Fruit fly (Drosophila melanogaster) whole organism, embryonic: ENCODE measurements around the gene dysc.

Source experiments
- ATbp ChIP-seq: fragments of 200-800 bp; sonication (Bioruptor generic); optimal IDR thresholded peaks from 2 replicates; lab custom pipeline; 2017; ENCODE audit warnings: missing biosample characterization, mild to moderate bottlenecking, missing genetic modification characterization, missing genetic modification reagents
- Abd-B ChIP-seq: fragments of 200-800 bp; sonication (Bioruptor generic); optimal IDR thresholded peaks from 2 replicates; lab custom pipeline; 2018; ENCODE audit warnings: missing biosample characterization, mild to moderate bottlenecking, missing genetic modification characterization, moderate library complexity
- Asciz ChIP-seq: fragments of 200-800 bp; sonication (Bioruptor generic); optimal IDR thresholded peaks from 2 replicates; lab custom pipeline; 2017; ENCODE audit warnings: missing biosample characterization, mild to moderate bottlenecking, missing genetic modification characterization, missing genetic modification reagents
- CG10267 ChIP-seq: fragments of 200-800 bp; sonication (Bioruptor generic); optimal IDR thresholded peaks from 2 replicates; lab custom pipeline; 2018; ENCODE audit warnings: missing biosample characterization, mild to moderate bottlenecking, missing genetic modification characterization, moderate library complexity
- CG10321 ChIP-seq: fragments of 200-800 bp; sonication (Bioruptor generic); IDR thresholded peaks from 2 replicates; pipeline ENCODE4 v1.3.6; 2022; ENCODE audit warnings: missing biosample characterization, missing genetic modification characterization
- CG10543 ChIP-seq: fragments of 200-800 bp; sonication (Bioruptor generic); optimal IDR thresholded peaks from 3 replicates; lab custom pipeline; 2017; ENCODE audit warnings: missing biosample characterization, mild to moderate bottlenecking, missing genetic modification characterization, moderate library complexity
- CG13123 ChIP-seq: fragments of 200-800 bp; sonication (Bioruptor generic); optimal IDR thresholded peaks from 2 replicates; lab custom pipeline; 2016; ENCODE audit warnings: missing biosample characterization, missing genetic modification characterization
- CG13287 ChIP-seq: fragments of 200-800 bp; sonication (Bioruptor generic); IDR thresholded peaks from 2 replicates; pipeline ENCODE4 v1.3.6; 2022; ENCODE audit warnings: missing biosample characterization, missing genetic modification characterization; ENCODE audit not compliant: partially characterized antibody
- CG13296 ChIP-seq: fragments of 200-800 bp; sonication (Bioruptor generic); optimal IDR thresholded peaks from 3 replicates; lab custom pipeline; 2018; ENCODE audit warnings: missing biosample characterization, mild to moderate bottlenecking, missing genetic modification characterization
- CG13424 ChIP-seq: fragments of 200-800 bp; sonication (Bioruptor generic); optimal IDR thresholded peaks from 2 replicates; lab custom pipeline; 2019; ENCODE audit warnings: missing biosample characterization, mild to moderate bottlenecking, missing genetic modification characterization, moderate library complexity
- CG14014 ChIP-seq: fragments of 200-800 bp; sonication (Bioruptor generic); IDR thresholded peaks from 2 replicates; pipeline ENCODE4 v1.3.6; 2022; ENCODE audit warnings: missing biosample characterization, missing genetic modification characterization
- CG15479 ChIP-seq: fragments of 200-800 bp; sonication (Bioruptor generic); optimal IDR thresholded peaks from 3 replicates; lab custom pipeline; 2019; ENCODE audit warnings: missing biosample characterization, mild to moderate bottlenecking, missing genetic modification characterization, moderate library complexity
- CG15696 ChIP-seq: fragments of 200-800 bp; sonication (Bioruptor generic); optimal IDR thresholded peaks from 2 replicates; lab custom pipeline; 2019; ENCODE audit warnings: missing biosample characterization, mild to moderate bottlenecking, missing genetic modification characterization, moderate library complexity
- CG17328 ChIP-seq: fragments of 200-800 bp; sonication (Bioruptor generic); IDR thresholded peaks from 2 replicates; pipeline ENCODE4 v1.3.6; 2022; ENCODE audit warnings: missing biosample characterization, missing genetic modification characterization
- CG1792 ChIP-seq: fragments of 200-800 bp; sonication (Bioruptor generic); optimal IDR thresholded peaks from 2 replicates; lab custom pipeline; 2016; ENCODE audit warnings: missing biosample characterization, missing genetic modification characterization
- CG18599 ChIP-seq: fragments of 200-800 bp; sonication (Bioruptor generic); optimal IDR thresholded peaks from 3 replicates; lab custom pipeline; 2017; ENCODE audit warnings: missing biosample characterization, missing genetic modification characterization, mild to moderate bottlenecking, moderate library complexity, missing genetic modification reagents
- CG31441 ChIP-seq: fragments of 200-800 bp; sonication (Bioruptor generic); IDR thresholded peaks from 2 replicates; pipeline ENCODE4 v1.3.6; 2022; ENCODE audit warnings: missing biosample characterization, missing genetic modification characterization
- CG4854 ChIP-seq: fragments of 200-800 bp; sonication (Bioruptor generic); optimal IDR thresholded peaks from 2 replicates; lab custom pipeline; 2016; ENCODE audit warnings: missing biosample characterization, missing genetic modification characterization, inconsistent platforms
- CG6813 ChIP-seq: fragments of 200-800 bp; sonication (Bioruptor generic); optimal IDR thresholded peaks from 2 replicates; lab custom pipeline; 2017; ENCODE audit warnings: missing biosample characterization, missing genetic modification characterization, mild to moderate bottlenecking, moderate library complexity, missing genetic modification reagents
- D ChIP-seq, 2 experiments: fragments of 200-800 bp in 1 of 2; fragments of >200 bp in 1 of 2; sonication (Bioruptor generic) in 1 of 2; optimal IDR thresholded peaks; 2 replicates in 1 of 2; 3 replicates in 1 of 2; lab custom pipeline; 2017; ENCODE audit warnings: mild to moderate bottlenecking in 1 of 2, missing biosample characterization in 1 of 2, missing genetic modification characterization in 1 of 2, missing genetic modification reagents in 1 of 2
- ERR ChIP-seq: fragments of 200-800 bp; sonication (Bioruptor generic); optimal IDR thresholded peaks from 2 replicates; lab custom pipeline; 2016; ENCODE audit warnings: missing biosample characterization, missing genetic modification characterization
- Ets65A ChIP-seq: fragments of 200-800 bp; sonication (Bioruptor generic); peaks from one replicate; lab custom pipeline; 2016; ENCODE audit warnings: missing biosample characterization, missing genetic modification characterization
- Hand ChIP-seq: fragments of 200-800 bp; sonication (Bioruptor generic); optimal IDR thresholded peaks from 2 replicates; lab custom pipeline; 2017; ENCODE audit warnings: mild to moderate bottlenecking, missing biosample characterization, missing genetic modification reagents, missing genetic modification characterization
- Hsf ChIP-seq: fragments of 200-800 bp; sonication (Bioruptor generic); optimal IDR thresholded peaks from 3 replicates; lab custom pipeline; 2016; ENCODE audit warnings: missing biosample characterization, missing genetic modification characterization
- Kr ChIP-seq: fragments of 200-800 bp; sonication (Bioruptor generic); optimal IDR thresholded peaks from 2 replicates; lab custom pipeline; 2017; ENCODE audit warnings: missing biosample characterization, mild to moderate bottlenecking, missing genetic modification characterization
- MESR4 ChIP-seq: fragments of 200-800 bp; sonication (Bioruptor generic); optimal IDR thresholded peaks from 2 replicates; lab custom pipeline; 2018; ENCODE audit warnings: missing biosample characterization, mild to moderate bottlenecking, missing genetic modification characterization, moderate library complexity
- Max ChIP-seq: fragments of 200-800 bp; sonication (Bioruptor generic); optimal IDR thresholded peaks from 2 replicates; lab custom pipeline; 2016; ENCODE audit warnings: missing biosample characterization, mild to moderate bottlenecking, missing genetic modification characterization
- NfI ChIP-seq: fragments of 200-800 bp; sonication (Bioruptor generic); optimal IDR thresholded peaks from 3 replicates; lab custom pipeline; 2018; ENCODE audit warnings: missing biosample characterization, mild to moderate bottlenecking, missing genetic modification characterization, moderate library complexity
- Spps ChIP-seq: fragments of 200-800 bp; sonication (Bioruptor generic); optimal IDR thresholded peaks from 2 replicates; lab custom pipeline; 2018; ENCODE audit warnings: missing biosample characterization, mild to moderate bottlenecking, missing genetic modification characterization
- Sry-β ChIP-seq: fragments of 200-800 bp; sonication (Bioruptor generic); optimal IDR thresholded peaks from 2 replicates; lab custom pipeline; 2018; ENCODE audit warnings: missing biosample characterization, mild to moderate bottlenecking, missing genetic modification characterization, moderate library complexity
- Xbp1 ChIP-seq: fragments of 200-800 bp; sonication (Bioruptor generic); optimal IDR thresholded peaks from 3 replicates; lab custom pipeline; 2016; ENCODE audit warnings: missing biosample characterization, mild to moderate bottlenecking, missing genetic modification characterization
- amos ChIP-seq: fragments of 200-800 bp; sonication (Bioruptor generic); IDR thresholded peaks from 2 replicates; pipeline ENCODE4 v1.3.6; 2022; ENCODE audit warnings: missing biosample characterization, missing genetic modification characterization; ENCODE audit not compliant: partially characterized antibody
- bbx ChIP-seq: fragments of 200-800 bp; sonication (Bioruptor generic); IDR thresholded peaks from 2 replicates; pipeline ENCODE4 v1.3.6; 2022; ENCODE audit warnings: missing biosample characterization, missing genetic modification characterization; ENCODE audit not compliant: partially characterized antibody
- bowl ChIP-seq: fragments of 200-800 bp; sonication (Bioruptor generic); IDR thresholded peaks from 2 replicates; pipeline ENCODE4 v1.3.6; 2022; ENCODE audit warnings: missing biosample characterization, missing genetic modification characterization
- ci ChIP-seq: fragments of 200-800 bp; sonication (Bioruptor generic); IDR thresholded peaks from 3 replicates; pipeline ENCODE4 v1.3.6; 2022; ENCODE audit warnings: missing biosample characterization, missing genetic modification characterization
- dm ChIP-seq: fragments of 200-800 bp; sonication (Bioruptor generic); optimal IDR thresholded peaks from 3 replicates; lab custom pipeline; 2016; ENCODE audit warnings: missing biosample characterization, missing genetic modification characterization
- exex ChIP-seq: fragments of 200-800 bp; sonication (Bioruptor generic); optimal IDR thresholded peaks from 4 replicates; lab custom pipeline; 2018; ENCODE audit warnings: missing biosample characterization, mild to moderate bottlenecking, missing genetic modification characterization, moderate library complexity
- fru ChIP-seq: fragments of >200 bp; optimal IDR thresholded peaks from 2 replicates; lab custom pipeline; 2017
- hbn ChIP-seq: fragments of 200-800 bp; sonication (Bioruptor generic); IDR thresholded peaks from 2 replicates; pipeline ENCODE4 v1.3.6; 2022; ENCODE audit warnings: missing biosample characterization, missing genetic modification characterization; ENCODE audit not compliant: partially characterized antibody
- hth ChIP-seq: fragments of >200 bp; optimal IDR thresholded peaks from 2 replicates; lab custom pipeline; 2017; ENCODE audit warnings: inconsistent platforms
- pfk ChIP-seq: fragments of 200-800 bp; sonication (Bioruptor generic); optimal IDR thresholded peaks from 2 replicates; lab custom pipeline; 2018; ENCODE audit warnings: missing biosample characterization, mild to moderate bottlenecking, missing genetic modification characterization, moderate library complexity
- repo ChIP-seq: fragments of 200-800 bp; sonication (Bioruptor generic); optimal IDR thresholded peaks from 2 replicates; lab custom pipeline; 2016; ENCODE audit warnings: missing biosample characterization, missing genetic modification characterization
- row ChIP-seq: fragments of 200-800 bp; sonication (Bioruptor generic); IDR thresholded peaks from 3 replicates; pipeline ENCODE4 v1.3.6; 2022; ENCODE audit warnings: missing biosample characterization, missing genetic modification characterization
- salm ChIP-seq: fragments of 200-800 bp; sonication (Bioruptor generic); optimal IDR thresholded peaks from 2 replicates; lab custom pipeline; 2018; ENCODE audit warnings: missing biosample characterization, mild to moderate bottlenecking, missing genetic modification characterization
- sens ChIP-seq: fragments of 200-800 bp; sonication (Bioruptor generic); peaks from one replicate; lab custom pipeline; 2016; ENCODE audit warnings: missing biosample characterization, missing genetic modification characterization
- sisA ChIP-seq: fragments of 200-800 bp; sonication (Bioruptor generic); IDR thresholded peaks from 2 replicates; pipeline ENCODE4 v1.3.6; 2022; ENCODE audit warnings: missing biosample characterization, missing genetic modification characterization
- sob ChIP-seq: fragments of 200-800 bp; sonication (Bioruptor generic); IDR thresholded peaks from 2 replicates; pipeline ENCODE4 v1.3.6; 2022; ENCODE audit warnings: missing biosample characterization, missing genetic modification characterization
- tll ChIP-seq, 2 experiments: fragments of 200-800 bp in 1 of 2; fragments of >200 bp in 1 of 2; sonication (Bioruptor generic) in 1 of 2; optimal IDR thresholded peaks; 2 replicates each; lab custom pipeline; 2017 to 2019; ENCODE audit warnings: missing biosample characterization in 2 of 2, missing genetic modification characterization in 2 of 2, mild to moderate bottlenecking in 1 of 2, moderate library complexity in 1 of 2
- wdn ChIP-seq: fragments of 200-800 bp; sonication (Bioruptor generic); IDR thresholded peaks from 2 replicates; pipeline ENCODE4 v1.3.6; 2022; ENCODE audit warnings: missing biosample characterization, missing genetic modification characterization
- z ChIP-seq: fragments of 200-800 bp; sonication (Bioruptor generic); IDR thresholded peaks from 3 replicates; pipeline ENCODE4 v1.3.6; 2022; ENCODE audit warnings: missing biosample characterization, missing genetic modification characterization

Gene dysc

dm6 chr3L:13863365-13863775 is 39.7 kb downstream of the dysc start (continued):
- TF ChIP-seq hth (lab: Kevin White, UChicago) (no peak), CG13287 (no peak), wdn (GFP tag; lab: Robert Waterston, UW) (0 out of 2 replicates have a peak, but pooled peaks have one; percentile 21), row (GFP tag; lab: Robert Waterston, UW) (no peak; the same call in 2 of the 3 replicates), CG15696 (tag; lab: Kevin White, UChicago) (no peak), Max (GFP tag; lab: Kevin White, UChicago) (no peak), bowl (GFP tag; lab: Robert Waterston, UW) (no peak), pfk (no peak), CG15479 (GFP tag; lab: Kevin White, UChicago) (peak; percentile 98), CG13123 (GFP tag; lab: Kevin White, UChicago) (no peak), exex (tag; lab: Kevin White, UChicago) (no peak), Ets65A (GFP tag; lab: Kevin White, UChicago) (no peak), Spps (tag; lab: Kevin White, UChicago) (no peak), fru (lab: Kevin White, UChicago) (no peak), CG6813 (GFP tag; lab: Kevin White, UChicago) (peak; percentile 8), CG14014 (GFP tag; lab: Robert Waterston, UW) (no peak), CG10543 (GFP tag; lab: Kevin White, UChicago) (peak; percentile 61), MESR4 (GFP tag; lab: Kevin White, UChicago) (no peak), Asciz (GFP tag; lab: Kevin White, UChicago) (no peak), dm (GFP tag; lab: Kevin White, UChicago) (peak; percentile 39), CG4854 (GFP tag; lab: Kevin White, UChicago) (no peak), bbx (GFP tag; lab: Robert Waterston, UW) (0 out of 2 replicates have a peak, but pooled peaks have one; percentile 28), CG17328 (GFP tag; lab: Robert Waterston, UW) (0 out of 2 replicates have a peak, but pooled peaks have one; percentile 13), sisA (GFP tag; lab: Robert Waterston, UW) (no peak), CG31441 (GFP tag; lab: Robert Waterston, UW) (no peak), sens (GFP tag; lab: Kevin White, UChicago) (no peak), CG10267 (tag; lab: Kevin White, UChicago) (no peak), Hand (GFP tag; lab: Kevin White, UChicago) (no peak), Hsf (GFP tag; lab: Kevin White, UChicago) (no peak), NfI (GFP tag; lab: Kevin White, UChicago) (no peak), Kr (GFP tag; lab: Kevin White, UChicago) (peak; percentile 15), Xbp1 (no peak), ci (GFP tag; lab: Robert Waterston, UW) (peak; percentile 59; the same call in 2 of the 3 replicates), CG10321 (no peak), CG13424 (no peak), CG1792 (GFP tag; lab: Kevin White, UChicago) (no peak), D (optimal IDR thresholded peaks at IDR 0.05; lab: Kevin White, UChicago) (peak; percentile 50), D (GFP tag; optimal IDR thresholded peaks at IDR 0.05; lab: Kevin White, UChicago) (no peak), CG13296 (GFP tag; lab: Kevin White, UChicago) (no peak), salm (tag; lab: Kevin White, UChicago) (no peak), ERR (GFP tag; lab: Kevin White, UChicago) (peak; percentile 49), amos (GFP tag; lab: Robert Waterston, UW) (no peak), Sry-β (GFP tag; lab: Kevin White, UChicago) (no peak), Abd-B (no peak), sob (GFP tag; lab: Robert Waterston, UW) (no peak), hbn (no peak), ATbp (GFP tag; lab: Kevin White, UChicago) (no peak), z (GFP tag; lab: Robert Waterston, UW) (peak; percentile 95), CG18599 (peak; percentile 8), tll (GFP tag; optimal IDR thresholded peaks at IDR 0.05; lab: Kevin White, UChicago) (peak in 1 of 2 experiments; percentile 37), repo (GFP tag; lab: Kevin White, UChicago) (no peak)
